Worm (Caenorhabditis elegans): Measurements from ENCODE around the gene ilcr-2.
A peak's percentile ranks its signal among the peaks of the same experiment; 100 is the strongest.

- TF ChIP-seq pha-4 (GFP tag; IDR thresholded peaks at IDR 0.05) = no peak
- no peak for TF ChIP-seq pha-4 (tag; optimal IDR thresholded peaks at IDR 0.05)
- TF ChIP-seq madf-5 (GFP tag; IDR thresholded peaks at IDR 0.05) = no peak
- TF ChIP-seq unc-62 (GFP tag; optimal IDR thresholded peaks at IDR 0.05 in 1 of 2) = peak in 1 of 2 experiments; percentile 56
- no peak for TF ChIP-seq unc-62 (tag; optimal IDR thresholded peaks at IDR 0.05)
- TF ChIP-seq zag-1 (tag; optimal IDR thresholded peaks at IDR 0.05) = no peak
- TF ChIP-seq nhr-48 (tag; optimal IDR thresholded peaks at IDR 0.05) = no peak
- TF ChIP-seq lin-13 (GFP tag; optimal IDR thresholded peaks at IDR 0.05) = no peak
These were observed 11.2 kb upstream of the ilcr-2 start for ce11 chrII:5463692-5464300.
